Fruit fly (Drosophila melanogaster) whole organism, embryonic: Measurements from ENCODE around the gene CG4210.
A peak's percentile ranks its signal among the peaks of the same experiment; 100 is the strongest.

ENCODE experiments used
- Atf3 ChIP-seq: fragments of 200-800 bp; sonication (Bioruptor generic); optimal IDR thresholded peaks from 3 replicates; lab custom pipeline; 2016; ENCODE audit warnings: missing biosample characterization, missing genetic modification characterization
- Bteb2 ChIP-seq: fragments of 200-800 bp; sonication (Bioruptor generic); optimal IDR thresholded peaks from 2 replicates; lab custom pipeline; 2016; ENCODE audit warnings: missing biosample characterization, missing genetic modification characterization
- CG10959 ChIP-seq: fragments of 200-800 bp; sonication (Bioruptor generic); IDR thresholded peaks from 2 replicates; pipeline ENCODE4 v1.3.6; 2022; ENCODE audit warnings: missing biosample characterization, missing genetic modification characterization
- CG11456 ChIP-seq: fragments of 200-800 bp; sonication (Bioruptor generic); IDR thresholded peaks from 3 replicates; pipeline ENCODE4 v1.3.6; 2022; ENCODE audit warnings: missing biosample characterization, missing genetic modification characterization
- CG12104 ChIP-seq: fragments of 200-800 bp; sonication (Bioruptor generic); optimal IDR thresholded peaks from 3 replicates; lab custom pipeline; 2016; ENCODE audit warnings: missing biosample characterization, missing genetic modification characterization
- CG12155 ChIP-seq: fragments of 200-800 bp; sonication (Bioruptor generic); optimal IDR thresholded peaks from 3 replicates; lab custom pipeline; 2016; ENCODE audit warnings: missing biosample characterization, missing genetic modification characterization
- CG14050 ChIP-seq: fragments of 200-800 bp; sonication (Bioruptor generic); IDR thresholded peaks from 3 replicates; pipeline ENCODE4 v1.3.6; 2022; ENCODE audit warnings: missing biosample characterization, missing genetic modification characterization
- CG17802 ChIP-seq: fragments of 200-800 bp; sonication (Bioruptor generic); optimal IDR thresholded peaks from 2 replicates; lab custom pipeline; 2018; ENCODE audit warnings: missing biosample characterization, mild to moderate bottlenecking, missing genetic modification characterization, moderate library complexity
- CG1792 ChIP-seq: fragments of 200-800 bp; sonication (Bioruptor generic); optimal IDR thresholded peaks from 2 replicates; lab custom pipeline; 2016; ENCODE audit warnings: missing biosample characterization, missing genetic modification characterization
- CG2202 ChIP-seq: fragments of 200-800 bp; sonication (Bioruptor generic); optimal IDR thresholded peaks from 2 replicates; lab custom pipeline; 2018; ENCODE audit warnings: missing biosample characterization, mild to moderate bottlenecking, missing genetic modification characterization
- CG3065 ChIP-seq: fragments of 200-800 bp; sonication (Bioruptor generic); optimal IDR thresholded peaks from 2 replicates; lab custom pipeline; 2016; ENCODE audit warnings: missing biosample characterization, missing genetic modification characterization
- CG34422 ChIP-seq: fragments of 200-800 bp; sonication (Bioruptor generic); IDR thresholded peaks from 3 replicates; pipeline ENCODE4 v1.3.6; 2022; ENCODE audit warnings: missing biosample characterization, missing genetic modification characterization
- CG3847 ChIP-seq: fragments of 200-800 bp; sonication (Bioruptor generic); IDR thresholded peaks from 2 replicates; pipeline ENCODE4 v1.3.6; 2022; ENCODE audit warnings: missing biosample characterization, missing genetic modification characterization
- CG4854 ChIP-seq: fragments of 200-800 bp; sonication (Bioruptor generic); optimal IDR thresholded peaks from 2 replicates; lab custom pipeline; 2016; ENCODE audit warnings: missing biosample characterization, missing genetic modification characterization, inconsistent platforms
- CG6175 ChIP-seq: fragments of 200-800 bp; sonication (Bioruptor generic); IDR thresholded peaks from 3 replicates; pipeline ENCODE4 v1.3.6; 2022; ENCODE audit warnings: missing biosample characterization, missing genetic modification characterization
- CG6654 ChIP-seq: fragments of 200-800 bp; sonication (Bioruptor generic); optimal IDR thresholded peaks from 2 replicates; lab custom pipeline; 2017; ENCODE audit warnings: missing biosample characterization, mild to moderate bottlenecking, missing genetic modification characterization
- CG7745 ChIP-seq: fragments of 200-800 bp; sonication (Bioruptor generic); optimal IDR thresholded peaks from 2 replicates; lab custom pipeline; 2018; ENCODE audit warnings: missing biosample characterization, mild to moderate bottlenecking, missing genetic modification characterization, moderate library complexity
- CG7963 ChIP-seq: fragments of 200-800 bp; sonication (Bioruptor generic); IDR thresholded peaks from 3 replicates; pipeline ENCODE4 v1.3.6; 2022; ENCODE audit warnings: missing biosample characterization, missing genetic modification characterization; ENCODE audit not compliant: partially characterized antibody
- CG8290 ChIP-seq, 3 experiments: fragments of 200-800 bp; sonication (Bioruptor generic); optimal IDR thresholded peaks; 2 replicates each; lab custom pipeline; 2016 to 2019; ENCODE audit warnings: missing biosample characterization in 3 of 3, missing genetic modification characterization in 3 of 3, mild to moderate bottlenecking in 2 of 3, moderate library complexity in 1 of 3
- CTCF ChIP-seq: fragments of 200-800 bp; sonication (Bioruptor generic); optimal IDR thresholded peaks from 2 replicates; lab custom pipeline; 2017; ENCODE audit warnings: missing biosample characterization, mild to moderate bottlenecking, missing genetic modification characterization, moderate library complexity
- Dbx ChIP-seq: fragments of 200-800 bp; sonication (Bioruptor generic); IDR thresholded peaks from 3 replicates; pipeline ENCODE4 v1.3.6; 2022; ENCODE audit warnings: missing biosample characterization, missing genetic modification characterization
- Dek ChIP-seq: fragments of 200-800 bp; sonication (Bioruptor generic); optimal IDR thresholded peaks from 3 replicates; lab custom pipeline; 2019; ENCODE audit warnings: missing biosample characterization, mild to moderate bottlenecking, missing genetic modification characterization, moderate library complexity
- Drgx ChIP-seq: fragments of 200-800 bp; sonication (Bioruptor generic); IDR thresholded peaks from 2 replicates; pipeline ENCODE4 v1.3.6; 2022; ENCODE audit warnings: missing biosample characterization, missing genetic modification characterization
- Fer1 ChIP-seq: fragments of 200-800 bp; sonication (Bioruptor generic); optimal IDR thresholded peaks from 2 replicates; lab custom pipeline; 2017; ENCODE audit warnings: missing biosample characterization, mild to moderate bottlenecking, missing genetic modification characterization
- HLH54F ChIP-seq: fragments of 200-800 bp; sonication (Bioruptor generic); optimal IDR thresholded peaks from 3 replicates; lab custom pipeline; 2016; ENCODE audit warnings: missing biosample characterization, missing genetic modification characterization
- Hr51 ChIP-seq, 2 experiments: fragments of 200-800 bp; sonication (Bioruptor generic); optimal IDR thresholded peaks; 2 replicates in 1 of 2; 3 replicates in 1 of 2; lab custom pipeline; 2016 to 2018; ENCODE audit warnings: missing biosample characterization in 2 of 2, missing genetic modification characterization in 2 of 2, mild to moderate bottlenecking in 1 of 2, moderate library complexity in 1 of 2
- Mrtf ChIP-seq: fragments of 200-800 bp; sonication (Bioruptor generic); IDR thresholded peaks from 3 replicates; pipeline ENCODE4 v1.3.6; 2022; ENCODE audit warnings: missing biosample characterization, missing genetic modification characterization
- Side ChIP-seq: fragments of 200-800 bp; sonication (Bioruptor generic); optimal IDR thresholded peaks from 2 replicates; lab custom pipeline; 2016; ENCODE audit warnings: missing biosample characterization, missing genetic modification characterization
- Tbp ChIP-seq: fragments of >200 bp; optimal IDR thresholded peaks from 2 replicates; lab custom pipeline; 2018; ENCODE audit warnings: missing biosample characterization, missing genetic modification characterization
- YL-1 ChIP-seq: fragments of 200-800 bp; sonication (Bioruptor generic); optimal IDR thresholded peaks from 3 replicates; lab custom pipeline; 2017; ENCODE audit warnings: missing biosample characterization, mild to moderate bottlenecking, missing genetic modification characterization
- cas ChIP-seq: fragments of 200-800 bp; sonication (Bioruptor generic); IDR thresholded peaks from 2 replicates; pipeline ENCODE4 v1.3.6; 2022; ENCODE audit warnings: missing biosample characterization, missing genetic modification characterization
- dimm ChIP-seq: fragments of 200-800 bp; sonication (Bioruptor generic); IDR thresholded peaks from 2 replicates; pipeline ENCODE4 v1.3.6; 2022; ENCODE audit warnings: missing biosample characterization, missing genetic modification characterization
- disco-r ChIP-seq: fragments of 200-800 bp; sonication (Bioruptor generic); optimal IDR thresholded peaks from 2 replicates; lab custom pipeline; 2016; ENCODE audit warnings: missing biosample characterization, missing genetic modification characterization
- dmrt11E ChIP-seq: fragments of 200-800 bp; sonication (Bioruptor generic); optimal IDR thresholded peaks from 3 replicates; lab custom pipeline; 2018; ENCODE audit warnings: missing biosample characterization, mild to moderate bottlenecking, missing genetic modification characterization, moderate library complexity
- gce ChIP-seq: fragments of 200-800 bp; sonication (Bioruptor generic); IDR thresholded peaks from 3 replicates; pipeline ENCODE4 v1.3.6; 2022; ENCODE audit warnings: missing biosample characterization, missing genetic modification characterization
- gcm2 ChIP-seq: fragments of 200-800 bp; sonication (Bioruptor generic); optimal IDR thresholded peaks from 2 replicates; lab custom pipeline; 2016; ENCODE audit warnings: missing biosample characterization, missing genetic modification characterization
- gsb-n ChIP-seq: fragments of 200-800 bp; sonication (Bioruptor generic); optimal IDR thresholded peaks from 3 replicates; lab custom pipeline; 2018; ENCODE audit warnings: missing biosample characterization, mild to moderate bottlenecking, missing genetic modification characterization
- inv ChIP-seq: fragments of 200-800 bp; sonication (Bioruptor generic); IDR thresholded peaks from 2 replicates; pipeline ENCODE4 v1.3.6; 2022; ENCODE audit warnings: missing biosample characterization, missing genetic modification characterization; ENCODE audit not compliant: partially characterized antibody
- kay ChIP-seq: fragments of 200-800 bp; sonication (Bioruptor generic); optimal IDR thresholded peaks from 2 replicates; lab custom pipeline; 2016; ENCODE audit warnings: missing biosample characterization, missing genetic modification characterization
- onecut ChIP-seq: fragments of 200-800 bp; sonication (Bioruptor generic); IDR thresholded peaks from 2 replicates; pipeline ENCODE4 v1.3.6; 2022; ENCODE audit warnings: missing biosample characterization, missing genetic modification characterization
- org-1 ChIP-seq: fragments of 200-800 bp; sonication (Bioruptor generic); optimal IDR thresholded peaks from 2 replicates; lab custom pipeline; 2017; ENCODE audit warnings: missing biosample characterization, missing genetic modification characterization
- row ChIP-seq: fragments of 200-800 bp; sonication (Bioruptor generic); IDR thresholded peaks from 3 replicates; pipeline ENCODE4 v1.3.6; 2022; ENCODE audit warnings: missing biosample characterization, missing genetic modification characterization
- sc ChIP-seq, 3 experiments: fragments of >200 bp in 2 of 3; fragments of 200-800 bp in 1 of 3; sonication (Bioruptor generic) in 1 of 3; optimal IDR thresholded peaks; 2 replicates in 2 of 3; 3 replicates in 1 of 3; lab custom pipeline; 2017; ENCODE audit warnings: mild to moderate bottlenecking in 1 of 3, missing biosample characterization in 1 of 3, missing genetic modification characterization in 1 of 3, missing genetic modification reagents in 1 of 3
- sima ChIP-seq: fragments of 200-800 bp; sonication (Bioruptor generic); optimal IDR thresholded peaks from 2 replicates; lab custom pipeline; 2016; ENCODE audit warnings: missing biosample characterization, missing genetic modification characterization
- sr ChIP-seq: fragments of 200-800 bp; sonication (Bioruptor generic); IDR thresholded peaks from 3 replicates; pipeline ENCODE4 v1.3.6; 2022; ENCODE audit warnings: missing biosample characterization, missing genetic modification characterization
- trh ChIP-seq: fragments of 200-800 bp; sonication (Bioruptor generic); optimal IDR thresholded peaks from 2 replicates; lab custom pipeline; 2016; ENCODE audit warnings: missing biosample characterization, missing genetic modification characterization
- ttk ChIP-seq: fragments of 200-800 bp; sonication (Bioruptor generic); IDR thresholded peaks from 2 replicates; pipeline ENCODE4 v2.1.2; 2022; ENCODE audit warnings: missing biosample characterization, missing genetic modification characterization
- unpg ChIP-seq: fragments of 200-800 bp; sonication (Bioruptor generic); optimal IDR thresholded peaks from 3 replicates; lab custom pipeline; 2018; ENCODE audit warnings: missing biosample characterization, mild to moderate bottlenecking, missing genetic modification characterization, moderate library complexity
- zen2 ChIP-seq: fragments of 200-800 bp; sonication (Bioruptor generic); IDR thresholded peaks from 3 replicates; pipeline ENCODE4 v1.3.6; 2022; ENCODE audit warnings: missing biosample characterization, missing genetic modification characterization; ENCODE audit not compliant: partially characterized antibody

Gene CG4210

dm6 chr3R:15208712-15209499 lies 4.9 kb upstream of the CG4210 start, which contains the start of the genes Spn88Eb and Mau2 (continued):
- peak; percentile 57 for TF ChIP-seq onecut (GFP tag; lab: Robert Waterston, UW)
- TF ChIP-seq sr: 0 out of 3 replicates have a peak, but pooled peaks have one; percentile 5
- no peak for TF ChIP-seq sc (optimal IDR thresholded peaks at IDR 0.05; lab: Kevin White, UChicago)
- TF ChIP-seq sc (GFP tag; optimal IDR thresholded peaks at IDR 0.05; lab: Kevin White, UChicago): no peak
- TF ChIP-seq CG12104: peak; percentile 8
- TF ChIP-seq CG6175 (GFP tag; lab: Robert Waterston, UW): peak; percentile 53; the same call in 1 of the 3 replicates
- TF ChIP-seq CG7963 (GFP tag; lab: Robert Waterston, UW): no peak; the same call in 1 of the 3 replicates
- peak; percentile 82 for TF ChIP-seq Dbx (GFP tag; lab: Robert Waterston, UW)
- TF ChIP-seq Drgx: peak; percentile 37; the same call in 1 of the 2 replicates
- TF ChIP-seq row (GFP tag; lab: Robert Waterston, UW): peak; percentile 97
- peak; percentile 67 for TF ChIP-seq YL-1
- peak; percentile 69; the same call in 2 of the 3 replicates for TF ChIP-seq Mrtf (GFP tag; lab: Robert Waterston, UW)
- no peak for TF ChIP-seq Tbp (GFP tag; lab: Kevin White, UChicago)
- TF ChIP-seq Side: peak; percentile 20
- TF ChIP-seq Hr51 (GFP tag; optimal IDR thresholded peaks at IDR 0.05; lab: Kevin White, UChicago): peak in 1 of 2 experiments; percentile 79
- TF ChIP-seq inv: peak; percentile 49; the same call in 1 of the 2 replicates
- TF ChIP-seq CG34422 (GFP tag; lab: Robert Waterston, UW): peak; percentile 80; the same call in 2 of the 3 replicates
- peak; percentile 68 for TF ChIP-seq ttk
- no peak for TF ChIP-seq CG3065 (GFP tag; lab: Kevin White, UChicago)
- TF ChIP-seq disco-r (GFP tag; lab: Kevin White, UChicago): peak; percentile 1
- peak; percentile 64 for TF ChIP-seq HLH54F (GFP tag; lab: Kevin White, UChicago)
- no peak for TF ChIP-seq trh (GFP tag; lab: Kevin White, UChicago)
- peak; percentile 55 for TF ChIP-seq CG8290 (GFP tag; optimal IDR thresholded peaks at IDR 0.05; lab: Kevin White, UChicago)
- TF ChIP-seq CG8290 (tag; optimal IDR thresholded peaks at IDR 0.05; lab: Kevin White, UChicago): peak in 1 of 2 experiments; percentile 53
- TF ChIP-seq CG12155 (GFP tag; lab: Kevin White, UChicago): peak; percentile 64
- TF ChIP-seq CG6654 (GFP tag; lab: Kevin White, UChicago): no peak
- TF ChIP-seq unpg (GFP tag; lab: Kevin White, UChicago): no peak
- TF ChIP-seq CG4854 (GFP tag; lab: Kevin White, UChicago): no peak
- no peak for TF ChIP-seq sima (GFP tag; lab: Kevin White, UChicago)
- TF ChIP-seq CG17802 (tag; lab: Kevin White, UChicago): peak; percentile 98
- peak; percentile 55 for TF ChIP-seq Dek (tag; lab: Kevin White, UChicago)
- TF ChIP-seq Atf3 (GFP tag; lab: Kevin White, UChicago): no peak
- no peak for TF ChIP-seq CG10959 (GFP tag; lab: Robert Waterston, UW)
- no peak for TF ChIP-seq gcm2 (GFP tag; lab: Kevin White, UChicago)
- TF ChIP-seq gce: no peak
- TF ChIP-seq cas: peak; percentile 47; the same call in 1 of the 2 replicates
- no peak for TF ChIP-seq CG2202 (tag; lab: Kevin White, UChicago)
- TF ChIP-seq CG1792 (GFP tag; lab: Kevin White, UChicago): no peak
- TF ChIP-seq Bteb2: peak; percentile 21
- peak; percentile 63 for TF ChIP-seq Fer1
- TF ChIP-seq CG7745 (tag; lab: Kevin White, UChicago): no peak
- TF ChIP-seq CG3847 (GFP tag; lab: Robert Waterston, UW): peak; percentile 91
- no peak for TF ChIP-seq CTCF (GFP tag; lab: Kevin White, UChicago)
- no peak; the same call in 2 of the 3 replicates for TF ChIP-seq zen2
- TF ChIP-seq dimm (GFP tag; lab: Robert Waterston, UW): no peak
- peak; percentile 34; the same call in 2 of the 3 replicates for TF ChIP-seq CG14050 (GFP tag; lab: Robert Waterston, UW)
- TF ChIP-seq dmrt11E (tag; lab: Kevin White, UChicago): no peak
- TF ChIP-seq CG11456: peak; percentile 89
- TF ChIP-seq org-1 (GFP tag; lab: Kevin White, UChicago): no peak
- peak; percentile 60 for TF ChIP-seq kay
- TF ChIP-seq gsb-n (tag; lab: Kevin White, UChicago): no peak
